Worm (Caenorhabditis elegans) whole organism, mixed stage, embryonic: ENCODE results near the gene aat-3.

Experiments
- M03D4.4 ChIP-seq: sonication (generic microtip); optimal IDR thresholded peaks from 2 replicates; lab custom pipeline; 2017; ENCODE audit warnings: mild to moderate bottlenecking, missing genetic modification characterization, missing compliant biosample characterization
- blmp-1 ChIP-seq: fragments of 150-350 bp; optimal IDR thresholded peaks from 2 replicates; lab custom pipeline; 2014; ENCODE audit warnings: missing biosample characterization, missing genetic modification characterization
- ceh-39 ChIP-seq: fragments of 150-350 bp; optimal IDR thresholded peaks from 2 replicates; lab custom pipeline; 2014; ENCODE audit warnings: missing biosample characterization, missing genetic modification characterization
- ceh-43 ChIP-seq: fragments of 200-800 bp; sonication (Bioruptor generic); optimal IDR thresholded peaks from 2 replicates; lab custom pipeline; 2018; ENCODE audit warnings: mild to moderate bottlenecking, missing genetic modification characterization, moderate library complexity, missing compliant biosample characterization
- ceh-83 ChIP-seq: fragments of 200-800 bp; sonication (Bioruptor generic); optimal IDR thresholded peaks from 2 replicates; lab custom pipeline; 2018; ENCODE audit warnings: mild to moderate bottlenecking, missing genetic modification characterization, missing compliant biosample characterization
- ces-1 ChIP-seq: fragments of 150-350 bp; optimal IDR thresholded peaks from 2 replicates; lab custom pipeline; 2014; ENCODE audit warnings: missing biosample characterization, missing genetic modification reagents, missing genetic modification characterization
- cnd-1 ChIP-seq: fragments of 200-800 bp; sonication (Bioruptor generic); optimal IDR thresholded peaks from 2 replicates; lab custom pipeline; 2018; ENCODE audit warnings: mild to moderate bottlenecking, missing genetic modification characterization, missing compliant biosample characterization
- drap-1 ChIP-seq: fragments of 200-800 bp; sonication (Bioruptor generic); optimal IDR thresholded peaks from 3 replicates; lab custom pipeline; 2018; ENCODE audit warnings: mild to moderate bottlenecking, missing genetic modification characterization, missing compliant biosample characterization
- elt-1 ChIP-seq: sonication (generic microtip); optimal IDR thresholded peaks from 2 replicates; lab custom pipeline; 2017; ENCODE audit warnings: missing genetic modification characterization, mild to moderate bottlenecking, missing compliant biosample characterization, antibody characterized with exemption, moderate library complexity, borderline replicate concordance; ENCODE audit not compliant: insufficient read depth
- flh-1 ChIP-seq: fragments of 200-800 bp; sonication (Bioruptor generic); optimal IDR thresholded peaks from 2 replicates; lab custom pipeline; 2018; ENCODE audit warnings: mild to moderate bottlenecking, missing genetic modification characterization, moderate library complexity, missing compliant biosample characterization
- ham-2 ChIP-seq: fragments of 200-800 bp; sonication (Bioruptor generic); optimal IDR thresholded peaks from 2 replicates; lab custom pipeline; 2018; ENCODE audit warnings: mild to moderate bottlenecking, missing genetic modification characterization, missing compliant biosample characterization
- hlh-1 ChIP-seq: fragments of 150-350 bp; optimal IDR thresholded peaks from 2 replicates; lab custom pipeline; 2014; ENCODE audit warnings: missing biosample characterization, missing genetic modification reagents, missing genetic modification characterization
- lin-13 ChIP-seq: fragments of 150-350 bp; optimal IDR thresholded peaks from 2 replicates; lab custom pipeline; 2014; ENCODE audit warnings: missing biosample characterization, missing genetic modification characterization
- lin-32 ChIP-seq: fragments of 200-800 bp; sonication (Bioruptor generic); optimal IDR thresholded peaks from 2 replicates; lab custom pipeline; 2018; ENCODE audit warnings: mild to moderate bottlenecking, missing genetic modification characterization, missing compliant biosample characterization
- lsy-2 ChIP-seq: fragments of 150-350 bp; optimal IDR thresholded peaks from 2 replicates; lab custom pipeline; 2014; ENCODE audit warnings: missing biosample characterization, missing genetic modification characterization
- mab-5 ChIP-seq: fragments of 150-350 bp; optimal IDR thresholded peaks from 2 replicates; lab custom pipeline; 2014; ENCODE audit warnings: missing biosample characterization, missing genetic modification characterization
- mep-1 ChIP-seq: fragments of 150-350 bp; optimal IDR thresholded peaks from 2 replicates; lab custom pipeline; 2017; ENCODE audit warnings: missing biosample characterization, missing genetic modification reagents, missing genetic modification characterization, inconsistent platforms
- mls-2 ChIP-seq: sonication (generic microtip); optimal IDR thresholded peaks from 2 replicates; lab custom pipeline; 2016; ENCODE audit warnings: mild to moderate bottlenecking, missing genetic modification characterization, moderate library complexity, missing compliant biosample characterization
- nhr-12 ChIP-seq: fragments of 150-350 bp; optimal IDR thresholded peaks from 2 replicates; lab custom pipeline; 2014; ENCODE audit warnings: missing biosample characterization, missing genetic modification characterization
- nhr-28 ChIP-seq: fragments of 150-350 bp; optimal IDR thresholded peaks from 2 replicates; lab custom pipeline; 2014; ENCODE audit warnings: missing biosample characterization, missing genetic modification characterization
- nhr-76 ChIP-seq: sonication (generic microtip); optimal IDR thresholded peaks from 2 replicates; lab custom pipeline; 2017; ENCODE audit warnings: missing biosample characterization, missing genetic modification characterization
- pha-4 ChIP-seq: fragments of 150-350 bp; optimal IDR thresholded peaks from 2 replicates; lab custom pipeline; 2018; ENCODE audit warnings: missing biosample characterization, missing genetic modification reagents, missing genetic modification characterization
- sem-2 ChIP-seq: fragments of 200-800 bp; sonication (Bioruptor generic); optimal IDR thresholded peaks from 2 replicates; lab custom pipeline; 2018; ENCODE audit warnings: mild to moderate bottlenecking, missing genetic modification characterization, missing compliant biosample characterization
- snpc-4 ChIP-seq: fragments of 150-350 bp; optimal IDR thresholded peaks from 2 replicates; lab custom pipeline; 2014; ENCODE audit warnings: missing biosample characterization, missing genetic modification characterization
- sptf-1 ChIP-seq: sonication (generic microtip); optimal IDR thresholded peaks from 2 replicates; lab custom pipeline; 2017; ENCODE audit warnings: mild to moderate bottlenecking, missing genetic modification characterization, moderate library complexity, missing compliant biosample characterization
- tbx-8 ChIP-seq: fragments of 200-800 bp; sonication (Bioruptor generic); optimal IDR thresholded peaks from 2 replicates; lab custom pipeline; 2018; ENCODE audit warnings: mild to moderate bottlenecking, missing genetic modification characterization, moderate library complexity, missing compliant biosample characterization
- unc-120 ChIP-seq: sonication (generic microtip); optimal IDR thresholded peaks from 2 replicates; lab custom pipeline; 2017; ENCODE audit warnings: missing genetic modification characterization, missing compliant biosample characterization; ENCODE audit not compliant: poor library complexity, severe bottlenecking
- unc-39 ChIP-seq: fragments of 150-350 bp; optimal IDR thresholded peaks from 2 replicates; lab custom pipeline; 2014; ENCODE audit warnings: missing biosample characterization, missing genetic modification characterization
- unc-62 ChIP-seq: fragments of 150-350 bp; optimal IDR thresholded peaks from 2 replicates; lab custom pipeline; 2014; ENCODE audit warnings: missing biosample characterization, missing genetic modification reagents, missing genetic modification characterization
- ztf-11 ChIP-seq: fragments of 150-350 bp; optimal IDR thresholded peaks from 2 replicates; lab custom pipeline; 2014; ENCODE audit warnings: missing biosample characterization, missing genetic modification characterization

Gene aat-3

DNA sequence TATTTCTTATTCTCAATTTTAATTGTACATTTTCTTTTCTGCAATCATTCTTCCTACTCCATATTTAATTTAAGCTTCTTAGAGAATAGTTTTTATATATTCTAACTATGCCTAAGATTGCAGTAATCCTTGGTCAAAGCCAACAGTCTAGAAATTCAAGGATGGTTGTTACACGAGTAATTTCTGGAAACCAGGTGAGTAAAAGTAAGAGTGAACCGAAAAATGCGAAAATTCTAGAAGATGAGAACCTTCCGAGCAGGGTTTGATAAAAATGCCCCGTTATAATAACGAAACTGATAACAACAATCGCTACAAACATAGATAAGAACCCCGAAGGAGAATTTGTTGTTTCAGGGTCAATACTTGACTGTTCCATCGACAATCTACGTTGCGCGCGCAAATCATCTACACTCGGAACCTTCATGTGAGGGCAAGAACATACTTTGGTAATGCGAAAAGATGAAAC is 13.3 kb downstream of the aat-3 start, which contains the start of gene F52H2.15:
TSS of gene F52H2.15 (plus strand) at position 51 of the 466 bp plus-strand sequence.
- no peak for TF ChIP-seq sptf-1 (tag; lab: Kevin White, UChicago)
- TF ChIP-seq lin-32 = no peak
- no peak for TF ChIP-seq drap-1 (GFP tag; lab: Kevin White, UChicago)
- no peak for TF ChIP-seq ces-1 (GFP tag; lab: Kevin White, UChicago)
- no peak for TF ChIP-seq blmp-1 (tag; lab: Kevin White, UChicago)
- TF ChIP-seq sem-2 (GFP tag; lab: Kevin White, UChicago) = no peak
- no peak for TF ChIP-seq pha-4 (tag; lab: Kevin White, UChicago)
- no peak for TF ChIP-seq lsy-2 (tag; lab: Kevin White, UChicago)
- TF ChIP-seq M03D4.4 = no peak
- TF ChIP-seq snpc-4 (tag; lab: Kevin White, UChicago) = no peak
- TF ChIP-seq ceh-83 = no peak

DNA sequence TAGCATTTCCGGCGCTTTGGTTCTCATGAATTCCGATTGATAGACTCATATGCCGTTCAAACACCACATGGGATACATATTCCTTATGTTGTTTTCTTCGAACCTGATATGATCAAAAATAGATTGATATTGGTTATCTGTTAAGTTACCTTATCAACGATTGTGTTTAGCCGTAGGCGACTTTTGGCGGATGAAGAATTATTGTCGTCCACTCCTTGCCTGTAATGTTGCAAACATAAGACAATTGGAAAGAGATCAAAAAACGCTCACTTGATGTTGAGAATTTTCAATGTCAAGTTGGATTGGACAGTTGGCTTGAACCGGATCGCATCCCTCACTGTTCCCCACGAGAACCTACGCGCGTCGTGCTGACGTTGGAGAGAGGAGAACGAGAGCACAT is 15.7 kb downstream of the aat-3 start:
- TF ChIP-seq nhr-12 = no peak
- TF ChIP-seq M03D4.4 = no peak
- no peak for TF ChIP-seq ztf-11 (tag; lab: Kevin White, UChicago)
- TF ChIP-seq cnd-1 (tag; lab: Kevin White, UChicago) = no peak
- TF ChIP-seq pha-4 (tag; lab: Kevin White, UChicago) = no peak
- TF ChIP-seq ham-2 (GFP tag; lab: Kevin White, UChicago) = no peak
- TF ChIP-seq, all 35 proteins: peak for 0

DNA sequence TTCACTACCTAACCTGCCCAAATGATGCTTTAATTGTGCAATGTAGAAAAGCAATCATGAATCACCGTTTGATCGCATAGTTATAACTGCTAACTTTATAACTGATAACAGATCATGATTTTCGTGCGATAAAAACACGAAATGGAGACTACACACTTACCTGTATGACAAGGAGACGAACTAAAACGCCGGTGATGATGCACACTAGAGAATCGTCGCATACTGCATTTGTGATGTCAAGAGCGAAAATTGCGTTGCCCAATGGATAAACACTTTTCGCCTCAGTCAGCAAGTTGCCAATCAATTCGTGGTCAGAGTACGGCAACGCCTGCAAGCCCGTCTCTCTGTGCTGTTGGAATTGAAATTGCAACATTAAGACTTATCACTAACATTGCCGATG is 17.0 kb downstream of the aat-3 start:
- TF ChIP-seq lin-13 (tag; lab: Kevin White, UChicago) = no peak
- TF ChIP-seq flh-1 (GFP tag; lab: Kevin White, UChicago) = no peak
- TF ChIP-seq drap-1 (GFP tag; lab: Kevin White, UChicago) = no peak
- TF ChIP-seq unc-39 (tag; lab: Kevin White, UChicago) = no peak
- TF ChIP-seq ztf-11 (tag; lab: Kevin White, UChicago) = no peak
- TF ChIP-seq hlh-1 (tag; lab: Kevin White, UChicago) = no peak
- TF ChIP-seq mab-5 (tag; lab: Kevin White, UChicago) = no peak

DNA sequence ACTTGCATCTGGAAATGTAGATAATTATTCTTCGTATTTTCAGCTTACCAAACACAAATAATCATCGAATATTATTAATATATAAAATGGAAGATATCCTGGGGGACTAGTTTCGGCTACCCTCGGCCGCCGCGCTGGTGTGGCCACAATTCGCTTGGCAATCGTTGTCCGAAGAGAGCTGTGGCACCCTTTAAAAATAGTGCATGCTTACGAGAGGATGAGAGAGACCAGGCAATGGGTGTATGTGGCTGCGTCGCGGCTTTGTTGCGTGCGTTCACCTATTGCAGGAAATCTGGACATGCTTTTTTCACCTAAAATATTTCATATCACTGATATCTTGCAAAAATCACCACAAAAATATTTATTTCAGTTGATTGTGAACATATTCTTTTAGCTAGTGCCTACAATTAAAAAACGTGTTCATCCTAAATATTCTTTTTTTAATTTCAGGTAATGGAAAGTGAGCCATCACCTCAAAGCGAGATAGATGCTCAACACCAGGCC is 20.6 kb downstream of the aat-3 start, which contains the start of the genes ccd-5 and F52H2.1:
TSS of gene ccd-5 (minus strand) at position 8 of the 504 bp plus-strand sequence.
TSS of gene F52H2.1 (plus strand) at position 454 of the 504 bp plus-strand sequence.
- TF ChIP-seq mep-1 (tag; lab: Kevin White, UChicago) (no peak), ceh-43 (GFP tag; lab: Kevin White, UChicago) (no peak), pha-4 (tag; lab: Kevin White, UChicago) (no peak), elt-1 (tag; lab: Kevin White, UChicago) (no peak)

DNA sequence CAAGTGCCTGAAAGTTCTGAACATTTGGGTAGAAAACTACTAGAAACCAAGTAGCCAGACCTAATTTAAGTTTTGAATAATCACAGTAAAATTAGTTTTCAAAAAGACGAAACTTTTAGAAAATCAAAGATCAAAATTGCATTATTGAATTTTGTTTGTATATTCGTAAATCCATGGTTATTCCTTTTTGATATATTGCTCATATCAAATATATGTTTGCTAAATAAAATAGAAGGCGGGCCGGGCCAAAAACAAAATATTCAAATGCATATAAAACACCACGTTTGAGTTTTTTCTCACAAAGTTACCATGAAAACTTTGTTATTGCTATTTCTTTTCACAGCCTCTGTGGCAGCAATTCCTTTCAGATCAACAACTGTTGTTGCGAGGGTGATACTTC is 25.4 kb downstream of the aat-3 start, which contains the start of gene ttr-42:
TSS of gene ttr-42 (plus strand) at position 301 of the 400 bp plus-strand sequence.
- TF ChIP-seq blmp-1 (tag; lab: Kevin White, UChicago) = no peak
- TF ChIP-seq unc-120 (tag; lab: Kevin White, UChicago) = no peak
- TF ChIP-seq ces-1 (GFP tag; lab: Kevin White, UChicago) = no peak
- TF ChIP-seq mls-2 (tag; lab: Kevin White, UChicago) = no peak
- no peak for TF ChIP-seq M03D4.4

DNA sequence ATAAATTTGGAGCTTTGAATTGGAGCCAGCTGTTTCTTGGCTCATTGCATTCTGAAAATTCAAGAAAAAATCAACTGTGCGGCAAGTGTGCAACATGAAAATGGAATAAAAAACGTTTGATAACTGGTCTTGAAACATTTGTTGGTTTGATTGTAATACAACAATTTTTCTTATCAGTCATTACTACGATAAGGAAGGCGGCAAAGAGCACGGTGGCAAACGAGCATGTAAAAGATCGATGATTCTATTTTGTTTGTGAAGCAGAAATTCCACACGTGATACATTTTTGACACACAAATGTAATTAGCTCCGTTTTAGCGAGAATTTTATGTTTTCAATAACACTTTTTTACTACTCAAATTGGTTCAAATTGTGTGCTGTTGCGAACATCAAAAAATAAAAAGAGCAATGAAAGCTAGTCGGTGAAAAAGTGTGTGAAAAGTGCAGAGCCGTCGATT is 28.5 kb downstream of the aat-3 start, which contains the start of gene H01M10.1:
TSS of gene H01M10.1 (minus strand) at position 51 of the 458 bp plus-strand sequence.
- TF ChIP-seq unc-62 (GFP tag; lab: Kevin White, UChicago) (no peak), unc-120 (tag; lab: Kevin White, UChicago) (no peak), nhr-28 (tag; lab: Kevin White, UChicago) (no peak), ceh-39 (tag; lab: Kevin White, UChicago) (no peak), ham-2 (GFP tag; lab: Kevin White, UChicago) (no peak), hlh-1 (tag; lab: Kevin White, UChicago) (no peak), tbx-8 (GFP tag; lab: Kevin White, UChicago) (no peak), blmp-1 (tag; lab: Kevin White, UChicago) (no peak), ceh-83 (no peak), sptf-1 (tag; lab: Kevin White, UChicago) (no peak), mls-2 (tag; lab: Kevin White, UChicago) (no peak), nhr-76 (no peak)
- TF ChIP-seq, all 35 proteins: peak for 0
